Worm (Caenorhabditis elegans) whole organism, L3 larva: Measurements from ENCODE around the gene gldi-1.

Experiments
- R02D3.7 ChIP-seq: fragments of 150-350 bp; optimal IDR thresholded peaks from 2 replicates; lab custom pipeline; 2014; ENCODE audit warnings: missing biosample characterization, missing genetic modification characterization
- aly-2 ChIP-seq: fragments of 150-350 bp; optimal IDR thresholded peaks from 2 replicates; lab custom pipeline; 2014; ENCODE audit warnings: missing biosample characterization, missing genetic modification characterization
- ceh-16 ChIP-seq: sonication (generic microtip); optimal IDR thresholded peaks from 2 replicates; lab custom pipeline; 2017; ENCODE audit warnings: missing biosample characterization, missing genetic modification characterization
- ceh-28 ChIP-seq: fragments of 150-350 bp; optimal IDR thresholded peaks from 2 replicates; lab custom pipeline; 2014; ENCODE audit warnings: missing biosample characterization, missing genetic modification reagents, missing genetic modification characterization
- ceh-9 ChIP-seq: sonication (generic microtip); optimal IDR thresholded peaks from 2 replicates; lab custom pipeline; 2018; ENCODE audit warnings: missing biosample characterization, missing genetic modification characterization
- daf-12 ChIP-seq: fragments of 150-350 bp; optimal IDR thresholded peaks from 2 replicates; lab custom pipeline; 2014; ENCODE audit warnings: missing biosample characterization, missing genetic modification reagents, missing genetic modification characterization
- egl-5 ChIP-seq: fragments of 150-350 bp; optimal IDR thresholded peaks from 2 replicates; lab custom pipeline; 2017; ENCODE audit warnings: missing biosample characterization, missing genetic modification reagents, missing genetic modification characterization, inconsistent platforms
- elt-1 ChIP-seq: fragments of 150-350 bp; optimal IDR thresholded peaks from 2 replicates; lab custom pipeline; 2014; ENCODE audit warnings: missing biosample characterization, missing genetic modification characterization
- elt-2 ChIP-seq: sonication (generic microtip); optimal IDR thresholded peaks from 2 replicates; lab custom pipeline; 2016; ENCODE audit warnings: missing genetic modification reagents, mild to moderate bottlenecking, missing genetic modification characterization, missing compliant biosample characterization
- fkh-10 ChIP-seq: sonication (generic microtip); optimal IDR thresholded peaks from 2 replicates; lab custom pipeline; 2017; ENCODE audit warnings: missing biosample characterization, missing genetic modification reagents, missing genetic modification characterization
- fkh-2 ChIP-seq: fragments of 150-350 bp; optimal IDR thresholded peaks from 2 replicates; lab custom pipeline; 2014; ENCODE audit warnings: missing biosample characterization, missing genetic modification reagents, missing genetic modification characterization
- fos-1 ChIP-seq: fragments of 150-350 bp; optimal IDR thresholded peaks from 2 replicates; lab custom pipeline; 2014; ENCODE audit warnings: missing biosample characterization, missing genetic modification characterization
- hmg-11 ChIP-seq: sonication (generic microtip); optimal IDR thresholded peaks from 2 replicates; lab custom pipeline; 2016; ENCODE audit warnings: missing genetic modification characterization, missing compliant biosample characterization
- jun-1 ChIP-seq: fragments of 150-350 bp; optimal IDR thresholded peaks from 2 replicates; lab custom pipeline; 2014; ENCODE audit warnings: missing biosample characterization, missing genetic modification reagents, missing genetic modification characterization
- lin-39 ChIP-seq: fragments of 150-350 bp; optimal IDR thresholded peaks from 2 replicates; lab custom pipeline; 2018; ENCODE audit warnings: missing biosample characterization, missing genetic modification reagents, missing genetic modification characterization
- lsy-12 ChIP-seq: sonication (generic microtip); optimal IDR thresholded peaks from 2 replicates; lab custom pipeline; 2016; ENCODE audit warnings: mild to moderate bottlenecking, missing genetic modification characterization, missing compliant biosample characterization
- mdl-1 ChIP-seq: fragments of 150-350 bp; optimal IDR thresholded peaks from 2 replicates; lab custom pipeline; 2014; ENCODE audit warnings: missing biosample characterization, missing genetic modification characterization
- mml-1 ChIP-seq: fragments of 150-350 bp; sonication (generic microtip); optimal IDR thresholded peaks from 3 replicates; lab custom pipeline; 2014; ENCODE audit warnings: missing biosample characterization, missing genetic modification characterization
- nfya-1 ChIP-seq: sonication (generic microtip); optimal IDR thresholded peaks from 2 replicates; lab custom pipeline; 2017; ENCODE audit warnings: missing genetic modification characterization, mild to moderate bottlenecking, missing compliant biosample characterization, antibody characterized with exemption, moderate library complexity; ENCODE audit not compliant: insufficient read depth
- nhr-11 ChIP-seq: fragments of 150-350 bp; optimal IDR thresholded peaks from 2 replicates; lab custom pipeline; 2014; ENCODE audit warnings: missing biosample characterization, missing genetic modification characterization
- nhr-12 ChIP-seq: fragments of 150-350 bp; optimal IDR thresholded peaks from 2 replicates; lab custom pipeline; 2014; ENCODE audit warnings: missing biosample characterization, missing genetic modification characterization
- nhr-237 ChIP-seq: fragments of 150-350 bp; optimal IDR thresholded peaks from 2 replicates; lab custom pipeline; 2014; ENCODE audit warnings: missing biosample characterization, missing genetic modification characterization
- nhr-28 ChIP-seq: fragments of 150-350 bp; optimal IDR thresholded peaks from 2 replicates; lab custom pipeline; 2014; ENCODE audit warnings: missing biosample characterization, missing genetic modification characterization
- nhr-43 ChIP-seq: sonication (generic microtip); optimal IDR thresholded peaks from 2 replicates; lab custom pipeline; 2016; ENCODE audit warnings: mild to moderate bottlenecking, missing genetic modification characterization, missing compliant biosample characterization; ENCODE audit not compliant: poor library complexity, severe bottlenecking
- nhr-67 ChIP-seq: fragments of 150-350 bp; optimal IDR thresholded peaks from 2 replicates; lab custom pipeline; 2014; ENCODE audit warnings: missing biosample characterization, missing genetic modification characterization
- nhr-76 ChIP-seq: fragments of 150-350 bp; sonication (generic microtip); optimal IDR thresholded peaks from 5 replicates; lab custom pipeline; 2014; ENCODE audit warnings: missing biosample characterization, missing genetic modification characterization
- nhr-77 ChIP-seq: fragments of 150-350 bp; optimal IDR thresholded peaks from 2 replicates; lab custom pipeline; 2014; ENCODE audit warnings: missing biosample characterization, missing genetic modification characterization
- pha-4 ChIP-seq: fragments of 150-350 bp; optimal IDR thresholded peaks from 2 replicates; lab custom pipeline; 2014; ENCODE audit warnings: missing biosample characterization, missing genetic modification reagents, missing genetic modification characterization
- sea-2 ChIP-seq: fragments of 150-350 bp; sonication (generic microtip); optimal IDR thresholded peaks from 4 replicates; lab custom pipeline; 2014; ENCODE audit warnings: missing biosample characterization, missing genetic modification reagents, missing genetic modification characterization
- skn-1 ChIP-seq: fragments of 150-350 bp; optimal IDR thresholded peaks from 2 replicates; lab custom pipeline; 2014; ENCODE audit warnings: missing biosample characterization, missing genetic modification characterization
- tbx-2 ChIP-seq: sonication (generic microtip); optimal IDR thresholded peaks from 2 replicates; lab custom pipeline; 2016; ENCODE audit warnings: mild to moderate bottlenecking, missing genetic modification characterization, missing compliant biosample characterization
- unc-39 ChIP-seq: sonication (generic microtip); optimal IDR thresholded peaks from 4 replicates; lab custom pipeline; 2017; ENCODE audit warnings: missing biosample characterization, missing genetic modification characterization
- ztf-11 ChIP-seq: fragments of 150-350 bp; optimal IDR thresholded peaks from 2 replicates; lab custom pipeline; 2014; ENCODE audit warnings: missing biosample characterization, missing genetic modification characterization
- ztf-4 ChIP-seq: fragments of 150-350 bp; optimal IDR thresholded peaks from 2 replicates; lab custom pipeline; 2014; ENCODE audit warnings: missing biosample characterization, missing genetic modification characterization

Gene gldi-1

DNA sequence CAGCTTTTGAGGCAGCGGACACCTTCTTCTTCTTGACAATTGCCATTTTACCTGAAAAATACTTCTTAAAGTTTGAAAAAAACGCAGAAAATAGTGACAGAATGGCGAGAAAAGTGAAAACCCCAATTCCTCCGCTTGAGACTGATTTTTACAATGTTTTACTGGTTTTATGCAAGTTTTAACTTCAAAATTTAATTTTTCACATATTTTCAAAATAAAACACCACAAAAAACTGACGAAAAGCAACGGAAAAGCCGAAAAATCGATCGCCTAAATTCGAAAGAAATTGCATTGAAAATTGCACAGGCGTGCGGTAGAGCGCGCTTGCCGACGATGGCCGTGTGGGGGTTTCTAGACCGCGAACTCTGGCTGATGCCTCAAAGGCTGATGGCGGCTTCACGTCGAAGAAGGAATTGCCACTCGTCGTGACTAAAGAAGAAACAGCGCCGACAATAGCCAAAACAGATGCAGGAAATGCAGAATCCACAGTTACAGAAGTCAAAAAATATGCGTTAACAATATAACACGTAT, 8.2 kb downstream of the gldi-1 start, which contains the start of gene nsun-1 (continued):
- peak; percentile 43 for TF ChIP-seq pha-4
- no peak for TF ChIP-seq nhr-11 (tag; lab: Kevin White, UChicago)
- TF ChIP-seq tbx-2 (tag; lab: Kevin White, UChicago): no peak
- no peak for TF ChIP-seq nhr-28
- no peak for TF ChIP-seq nhr-76 (tag; lab: Kevin White, UChicago)
- no peak for TF ChIP-seq fkh-10 (GFP tag; lab: Kevin White, UChicago)

DNA sequence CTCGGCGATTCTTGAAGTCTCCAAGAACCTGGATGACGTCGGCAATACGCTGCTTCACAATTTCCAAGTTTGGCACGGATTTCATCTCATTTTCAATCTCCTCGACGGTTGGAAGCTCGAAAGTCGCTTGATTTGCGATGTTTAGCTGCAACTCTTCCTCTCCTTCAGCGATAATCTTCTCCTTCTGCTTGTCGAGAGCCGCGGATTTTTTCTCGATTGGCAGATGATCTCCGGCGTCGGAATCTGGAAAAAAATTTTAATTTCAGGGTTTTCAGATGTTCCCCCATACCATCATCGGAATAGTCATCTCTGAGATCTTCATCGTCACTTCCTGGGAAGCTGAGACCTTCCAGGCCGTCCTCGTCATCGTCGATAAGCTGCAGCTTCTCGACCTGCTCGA, 8.9 kb downstream of the gldi-1 start:
- no peak for TF ChIP-seq ztf-4 (tag; lab: Kevin White, UChicago)
- TF ChIP-seq aly-2 (tag; lab: Kevin White, UChicago): no peak
- TF ChIP-seq nhr-237 (tag; lab: Kevin White, UChicago): no peak
- TF ChIP-seq nfya-1 (tag; lab: Kevin White, UChicago): no peak
- TF ChIP-seq nhr-67 (tag; lab: Kevin White, UChicago): no peak
- TF ChIP-seq ztf-11 (tag; lab: Kevin White, UChicago): no peak
- TF ChIP-seq, all 47 proteins: peak for 0

DNA sequence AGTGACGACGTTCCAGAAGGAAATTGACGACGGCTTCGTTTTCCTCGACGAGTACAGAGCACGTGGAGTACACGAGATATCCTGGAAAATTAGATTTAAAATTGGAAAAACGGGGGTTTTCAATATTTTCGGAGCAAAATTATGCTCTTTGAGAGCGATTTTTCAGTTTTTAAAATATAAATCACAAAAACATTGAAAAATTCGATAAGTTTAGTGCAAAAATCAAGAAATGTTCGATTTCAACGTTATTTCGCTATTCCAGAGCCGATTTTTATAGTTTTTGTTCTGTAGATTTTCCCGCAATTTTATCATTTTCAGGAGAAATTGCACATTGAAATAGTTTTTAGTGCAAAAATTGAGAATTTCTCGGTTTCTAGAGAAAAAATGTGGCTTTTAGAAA, 11.0 kb downstream of the gldi-1 start, which contains the start of gene W07E6.5:
Gene W07E6.5 (plus strand): TSS at position 301 of the 400 bp plus-strand sequence.
- TF ChIP-seq nhr-12 (tag; lab: Kevin White, UChicago): no peak
- TF ChIP-seq sea-2: no peak
- no peak for TF ChIP-seq unc-39 (tag; lab: Kevin White, UChicago)
- TF ChIP-seq egl-5: no peak
- TF ChIP-seq fkh-10 (GFP tag; lab: Kevin White, UChicago): no peak
- TF ChIP-seq ceh-16: no peak
- no peak for TF ChIP-seq R02D3.7
- no peak for TF ChIP-seq mml-1
- TF ChIP-seq fkh-2 (tag; lab: Kevin White, UChicago): no peak

DNA sequence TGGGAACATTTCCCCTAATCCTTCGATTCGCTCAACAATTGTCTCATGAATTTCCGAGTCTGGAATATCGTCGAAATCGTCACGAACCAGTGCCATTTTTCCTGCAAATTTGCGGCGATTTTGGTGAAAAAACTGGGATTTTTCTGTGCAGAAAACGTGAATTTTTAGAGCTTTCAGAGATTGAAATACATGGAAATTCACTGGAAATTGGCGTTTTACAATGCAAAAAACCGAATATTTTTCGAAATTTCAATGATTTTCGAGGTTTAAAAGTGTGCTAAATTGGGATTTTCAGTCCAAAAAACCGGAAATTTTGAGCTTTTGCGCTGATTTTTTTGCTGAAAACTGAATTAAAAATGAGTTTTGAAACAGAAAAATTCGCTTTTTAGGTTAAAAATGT, 13.8 kb downstream of the gldi-1 start, which contains the start of gene tomm-22:
Gene tomm-22 (minus strand): TSS at position 101 of the 400 bp plus-strand sequence.
- TF ChIP-seq mdl-1: no peak
- no peak for TF ChIP-seq hmg-11 (tag; lab: Kevin White, UChicago)
- TF ChIP-seq ztf-4 (tag; lab: Kevin White, UChicago): no peak
- TF ChIP-seq elt-2 (tag; lab: Kevin White, UChicago): no peak
- TF ChIP-seq jun-1 (tag; lab: Kevin White, UChicago): no peak
- no peak for TF ChIP-seq nhr-76 (tag; lab: Kevin White, UChicago)
- no peak for TF ChIP-seq nhr-77 (tag; lab: Kevin White, UChicago)
- no peak for TF ChIP-seq skn-1 (tag; lab: Kevin White, UChicago)
- no peak for TF ChIP-seq ceh-9 (tag; lab: Kevin White, UChicago)
- TF ChIP-seq elt-1 (tag; lab: Kevin White, UChicago): no peak
- TF ChIP-seq lsy-12 (tag; lab: Kevin White, UChicago): no peak
- TF ChIP-seq daf-12 (tag; lab: Kevin White, UChicago): no peak
- no peak for TF ChIP-seq aly-2 (tag; lab: Kevin White, UChicago)
- TF ChIP-seq egl-5: no peak
- TF ChIP-seq, all 47 proteins: peak for 0

DNA sequence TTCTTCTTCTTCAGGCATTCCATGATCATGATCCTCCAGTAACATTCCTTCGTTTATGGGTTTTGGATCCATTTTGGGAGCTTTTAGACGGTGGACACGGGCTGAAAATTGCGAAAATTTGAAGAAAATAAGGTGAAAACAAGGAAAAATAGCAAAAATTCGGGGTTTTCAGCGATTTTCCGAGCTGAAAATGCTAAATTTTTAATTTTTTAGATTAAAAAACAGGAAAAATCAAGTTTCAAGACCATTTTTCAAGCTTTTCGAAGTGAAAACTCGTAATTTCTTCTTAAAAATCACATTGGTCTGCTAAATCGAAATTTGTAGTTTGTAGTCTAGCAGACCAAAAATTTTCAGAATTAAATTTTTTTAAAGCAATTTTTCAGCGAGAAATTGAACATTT, 16.9 kb downstream of the gldi-1 start, which contains the start of gene nfyb-1:
Gene nfyb-1 (minus strand): TSS at position 101 of the 400 bp plus-strand sequence.
- TF ChIP-seq hmg-11 (tag; lab: Kevin White, UChicago): no peak
- TF ChIP-seq lin-39 (tag; lab: Kevin White, UChicago): no peak
- no peak for TF ChIP-seq nhr-43
- TF ChIP-seq elt-1 (tag; lab: Kevin White, UChicago): no peak
- TF ChIP-seq aly-2 (tag; lab: Kevin White, UChicago): no peak
- no peak for TF ChIP-seq nhr-28
- TF ChIP-seq nhr-76 (tag; lab: Kevin White, UChicago): no peak
- no peak for TF ChIP-seq nhr-67 (tag; lab: Kevin White, UChicago)
- no peak for TF ChIP-seq fos-1
- no peak for TF ChIP-seq ceh-28 (tag; lab: Kevin White, UChicago)
